Worm (Caenorhabditis elegans): ENCODE results near the gene F46H5.11.

F46H5.11 gene

DNA sequence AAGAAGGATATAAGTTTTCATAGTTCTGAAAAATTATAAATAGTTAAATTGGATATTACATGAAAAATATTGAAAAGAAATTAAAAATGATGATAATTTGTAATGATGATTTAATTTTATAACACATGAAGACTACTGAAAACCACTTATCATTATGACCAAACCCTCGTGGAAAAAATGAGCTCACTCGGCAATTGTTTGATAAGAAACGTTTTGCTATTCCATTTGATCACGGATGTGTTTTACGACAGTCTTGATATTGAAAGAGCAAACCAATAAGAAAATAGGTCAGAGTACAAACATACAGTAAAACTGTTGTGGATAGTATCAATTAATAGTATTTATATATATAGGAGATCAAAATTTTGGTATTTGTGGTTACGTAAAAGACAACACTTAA, 43.5 kb upstream of the F46H5.11 start, which contains the start of gene spp-3:
spp-3 (minus strand) TSS at position 25 of the 400 bp plus-strand sequence.
- no peak for TF ChIP-seq rec-8 (tag; optimal IDR thresholded peaks at IDR 0.05)
- no peak for TF ChIP-seq die-1 (tag; optimal IDR thresholded peaks at IDR 0.05)
- 0 out of 2 replicates have a peak, but pooled peaks have one; percentile 56 for TF ChIP-seq nfyb-1 (GFP tag; IDR thresholded peaks at IDR 0.05)
- no peak for TF ChIP-seq nhr-120 (GFP tag; IDR thresholded peaks at IDR 0.05)
- no peak for TF ChIP-seq egl-44 (GFP tag; IDR thresholded peaks at IDR 0.05)
- TF ChIP-seq sptf-2 (GFP tag; optimal IDR thresholded peaks at IDR 0.05), result no peak
- no peak for TF ChIP-seq nfya-1 (tag; optimal IDR thresholded peaks at IDR 0.05; ENCODE audit: borderline replicate concordance, insufficient read depth)
- 0 out of 2 replicates have a peak, but pooled peaks have one; percentile 5 for TF ChIP-seq madf-6 (GFP tag; IDR thresholded peaks at IDR 0.05)
- TF ChIP-seq ets-4 (GFP tag; optimal IDR thresholded peaks at IDR 0.05), result peak; percentile 65
- no peak for TF ChIP-seq mxl-1 (tag; optimal IDR thresholded peaks at IDR 0.05)
- TF ChIP-seq atf-7 (tag; optimal IDR thresholded peaks at IDR 0.05), result peak; percentile 20
- no peak for TF ChIP-seq lin-26 (GFP tag; IDR thresholded peaks at IDR 0.05)
- no peak for TF ChIP-seq F22D6.2 (tag; optimal IDR thresholded peaks at IDR 0.05)
- TF ChIP-seq ztf-6 (GFP tag; IDR thresholded peaks at IDR 0.05), result no peak
- peak; percentile 82 for TF ChIP-seq nhr-80 (tag; optimal IDR thresholded peaks at IDR 0.05)
- TF ChIP-seq lin-35 (GFP tag; optimal IDR thresholded peaks at IDR 0.05), result no peak
- TF ChIP-seq cebp-1 (GFP tag; IDR thresholded peaks at IDR 0.05), result no peak
- TF ChIP-seq cebp-1 (tag; optimal IDR thresholded peaks at IDR 0.05), result peak; percentile 40
- TF ChIP-seq him-1 (tag; optimal IDR thresholded peaks at IDR 0.05), result no peak

DNA sequence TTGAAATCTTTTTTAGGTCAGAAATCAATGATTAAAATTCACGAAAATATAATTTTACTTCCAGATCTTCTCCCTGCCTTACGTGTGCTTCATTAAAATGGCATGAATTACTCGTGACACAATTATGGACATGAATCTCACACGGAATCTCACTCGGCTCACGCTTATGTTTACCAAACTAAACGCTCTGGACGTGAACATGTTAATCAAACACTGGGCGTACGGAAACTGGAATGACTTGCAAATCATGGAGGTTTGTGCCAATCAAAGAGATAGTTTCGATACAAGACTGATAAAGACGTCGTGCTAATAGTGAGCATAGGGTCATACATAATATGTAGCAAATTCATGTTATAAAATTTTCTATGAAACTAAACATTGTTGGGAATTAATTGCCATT, 42.7 kb upstream of the F46H5.11 start:
- TF ChIP-seq B0336.3 (GFP tag; IDR thresholded peaks at IDR 0.05) (0 out of 2 replicates have a peak, but pooled peaks have one; percentile 15), nhr-80 (tag; optimal IDR thresholded peaks at IDR 0.05) (peak; percentile 21), tbp1 (GFP tag; optimal IDR thresholded peaks at IDR 0.05) (peak; percentile 3), D2030.7 (GFP tag; IDR thresholded peaks at IDR 0.05) (no peak), dox-1 (GFP tag; IDR thresholded peaks at IDR 0.05) (no peak), repo-1 (tag; optimal IDR thresholded peaks at IDR 0.05) (peak; percentile 27)

DNA sequence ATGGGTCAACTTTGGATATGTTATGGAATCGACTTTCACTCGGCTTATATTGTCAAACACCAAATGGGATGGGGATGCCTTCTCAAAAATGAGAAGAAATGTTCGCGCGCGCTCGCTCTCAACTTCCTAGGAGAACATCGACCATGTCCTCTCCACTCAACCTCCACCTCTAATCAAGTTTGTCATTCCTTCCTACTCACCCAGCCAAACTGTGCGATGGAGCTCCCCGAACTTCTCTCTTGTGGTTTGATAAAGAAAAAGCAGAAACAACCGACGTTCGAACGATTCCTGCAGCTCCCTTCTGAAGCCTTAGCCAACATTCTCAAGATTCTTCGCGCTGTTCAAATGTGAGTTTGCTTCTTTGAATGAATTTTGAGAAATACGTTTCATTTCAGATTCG, 41.4 kb upstream of the F46H5.11 start:
- TF ChIP-seq F22D6.2 (tag; optimal IDR thresholded peaks at IDR 0.05) (no peak), K11D2.4 (GFP tag; IDR thresholded peaks at IDR 0.05) (no peak), rpc-1 (optimal IDR thresholded peaks at IDR 0.05) (no peak), rpc-1 (tag; optimal IDR thresholded peaks at IDR 0.05) (no peak), zim-3 (tag; optimal IDR thresholded peaks at IDR 0.05) (no peak), lin-35 (GFP tag; optimal IDR thresholded peaks at IDR 0.05) (no peak), mcd-1 (GFP tag; IDR thresholded peaks at IDR 0.05) (no peak), snpc-3.4 (tag; optimal IDR thresholded peaks at IDR 0.05) (no peak), Y79H2A.3 (GFP tag; conservative IDR thresholded peaks at IDR 0.05) (no peak), Y53G8AR.9 (GFP tag; conservative IDR thresholded peaks at IDR 0.05) (no peak)

DNA sequence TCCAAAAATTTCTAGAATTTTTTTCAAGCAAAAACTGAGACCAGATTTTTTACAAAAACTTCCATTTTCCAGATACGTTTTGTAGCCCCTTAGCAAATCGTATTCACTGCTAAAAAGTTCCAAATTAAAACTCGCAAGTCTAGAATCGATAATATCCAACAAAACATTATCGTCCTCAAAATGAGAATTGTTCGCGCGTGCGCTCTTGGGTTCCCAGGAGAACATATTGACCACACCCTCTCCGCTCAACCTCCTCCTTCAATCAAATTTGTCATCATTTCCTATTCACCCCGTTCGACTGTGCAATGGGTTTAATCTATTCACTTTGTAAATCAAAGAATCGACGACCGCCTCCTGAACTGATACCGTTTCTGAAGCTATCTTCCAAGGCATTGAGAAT, 40.0 kb upstream of the F46H5.11 start:
- TF ChIP-seq nhr-27 (tag; optimal IDR thresholded peaks at IDR 0.05), result no peak
- peak; percentile 91 for TF ChIP-seq aptf-2 (GFP tag; conservative IDR thresholded peaks at IDR 0.05)

DNA sequence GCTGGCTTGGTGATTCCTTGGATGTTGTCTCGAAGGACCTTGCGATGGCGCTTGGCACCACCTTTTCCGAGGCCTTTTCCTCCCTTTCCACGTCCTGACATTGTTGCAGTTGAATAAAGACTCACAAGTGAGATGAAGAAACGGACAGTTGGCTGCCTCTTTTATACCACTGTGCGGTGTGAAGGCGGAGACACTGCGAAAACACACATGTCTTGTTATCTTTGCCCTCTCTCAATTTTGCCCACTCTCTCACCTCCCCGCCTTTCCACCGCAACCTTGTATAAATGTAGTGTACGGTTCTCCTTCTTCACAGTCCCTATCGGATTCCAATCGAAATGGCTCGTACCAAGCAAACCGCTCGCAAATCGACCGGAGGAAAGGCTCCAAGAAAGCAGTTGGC, 37.9 kb upstream of the F46H5.11 start, which contains the start of the genes his-38 and his-40:
his-38 (minus strand) TSS at position 101 of the 400 bp plus-strand sequence.
his-40 (plus strand) TSS at position 336 of the 400 bp plus-strand sequence.
- peak; percentile 36; the same call in 1 of the 2 replicates for TF ChIP-seq hmg-1.2 (GFP tag; IDR thresholded peaks at IDR 0.05)
- TF ChIP-seq F37B4.10 (GFP tag; IDR thresholded peaks at IDR 0.05), result no peak
